Fruit fly (Drosophila melanogaster) whole organism, embryonic: Measurements from ENCODE around the gene CG31675.

Experiments used
- Abd-B ChIP-seq: fragments of 200-800 bp; sonication (Bioruptor generic); optimal IDR thresholded peaks from 2 replicates; lab custom pipeline; 2018; ENCODE audit warnings: missing biosample characterization, mild to moderate bottlenecking, missing genetic modification characterization, moderate library complexity
- Bgb ChIP-seq: fragments of 200-800 bp; sonication (Bioruptor generic); IDR thresholded peaks from 2 replicates; pipeline ENCODE4 v1.3.6; 2022; ENCODE audit warnings: missing biosample characterization, missing genetic modification characterization; ENCODE audit not compliant: partially characterized antibody
- Bteb2 ChIP-seq: fragments of 200-800 bp; sonication (Bioruptor generic); optimal IDR thresholded peaks from 2 replicates; lab custom pipeline; 2016; ENCODE audit warnings: missing biosample characterization, missing genetic modification characterization
- CG11247 ChIP-seq: fragments of 200-800 bp; sonication (Bioruptor generic); IDR thresholded peaks from 2 replicates; pipeline ENCODE4 v1.3.6; 2022; ENCODE audit warnings: missing biosample characterization, missing genetic modification characterization
- CG11696 ChIP-seq: fragments of 200-800 bp; sonication (Bioruptor generic); IDR thresholded peaks from 2 replicates; pipeline ENCODE4 v1.3.6; 2022; ENCODE audit warnings: missing biosample characterization, missing genetic modification characterization
- CG12219 ChIP-seq: fragments of 200-800 bp; sonication (Bioruptor generic); optimal IDR thresholded peaks from 3 replicates; lab custom pipeline; 2018; ENCODE audit warnings: missing biosample characterization, mild to moderate bottlenecking, missing genetic modification characterization
- CG13123 ChIP-seq: fragments of 200-800 bp; sonication (Bioruptor generic); optimal IDR thresholded peaks from 2 replicates; lab custom pipeline; 2016; ENCODE audit warnings: missing biosample characterization, missing genetic modification characterization
- CG13296 ChIP-seq: fragments of 200-800 bp; sonication (Bioruptor generic); optimal IDR thresholded peaks from 3 replicates; lab custom pipeline; 2018; ENCODE audit warnings: missing biosample characterization, mild to moderate bottlenecking, missing genetic modification characterization
- CG13424 ChIP-seq: fragments of 200-800 bp; sonication (Bioruptor generic); optimal IDR thresholded peaks from 2 replicates; lab custom pipeline; 2019; ENCODE audit warnings: missing biosample characterization, mild to moderate bottlenecking, missing genetic modification characterization, moderate library complexity
- CG14050 ChIP-seq: fragments of 200-800 bp; sonication (Bioruptor generic); IDR thresholded peaks from 3 replicates; pipeline ENCODE4 v1.3.6; 2022; ENCODE audit warnings: missing biosample characterization, missing genetic modification characterization
- CG15601 ChIP-seq: fragments of 200-800 bp; sonication (Bioruptor generic); optimal IDR thresholded peaks from 3 replicates; lab custom pipeline; 2019; ENCODE audit warnings: missing biosample characterization, mild to moderate bottlenecking, missing genetic modification characterization, moderate library complexity
- CG1603 ChIP-seq: fragments of 200-800 bp; sonication (Bioruptor generic); optimal IDR thresholded peaks from 2 replicates; lab custom pipeline; 2019; ENCODE audit warnings: missing biosample characterization, mild to moderate bottlenecking, missing genetic modification characterization, moderate library complexity
- CG1647 ChIP-seq: fragments of 200-800 bp; sonication (Bioruptor generic); optimal IDR thresholded peaks from 3 replicates; lab custom pipeline; 2016; ENCODE audit warnings: missing biosample characterization, missing genetic modification characterization
- CG17359 ChIP-seq: fragments of 200-800 bp; sonication (Bioruptor generic); optimal IDR thresholded peaks from 3 replicates; lab custom pipeline; 2018; ENCODE audit warnings: missing biosample characterization, mild to moderate bottlenecking, missing genetic modification characterization, moderate library complexity
- CG17568 ChIP-seq: fragments of 200-800 bp; sonication (Bioruptor generic); optimal IDR thresholded peaks from 2 replicates; lab custom pipeline; 2018; ENCODE audit warnings: missing biosample characterization, mild to moderate bottlenecking, missing genetic modification characterization, moderate library complexity
- CG2129 ChIP-seq: fragments of 200-800 bp; sonication (Bioruptor generic); IDR thresholded peaks from 2 replicates; pipeline ENCODE4 v1.3.6; 2022; ENCODE audit warnings: missing biosample characterization, missing genetic modification characterization; ENCODE audit not compliant: partially characterized antibody
- CG2712 ChIP-seq: fragments of 200-800 bp; optimal IDR thresholded peaks from 3 replicates; lab custom pipeline; 2019; ENCODE audit warnings: missing biosample characterization, mild to moderate bottlenecking, missing genetic modification characterization, moderate library complexity
- CG3065 ChIP-seq: fragments of 200-800 bp; sonication (Bioruptor generic); optimal IDR thresholded peaks from 2 replicates; lab custom pipeline; 2016; ENCODE audit warnings: missing biosample characterization, missing genetic modification characterization
- CG31388 ChIP-seq: fragments of 200-800 bp; sonication (Bioruptor generic); optimal IDR thresholded peaks from 2 replicates; lab custom pipeline; 2016; ENCODE audit warnings: missing biosample characterization, missing genetic modification characterization
- CG4282 ChIP-seq: fragments of 200-800 bp; sonication (Bioruptor generic); optimal IDR thresholded peaks from 2 replicates; lab custom pipeline; 2016; ENCODE audit warnings: missing biosample characterization, missing genetic modification characterization
- CG6254 ChIP-seq: fragments of 200-800 bp; sonication (Bioruptor generic); optimal IDR thresholded peaks from 3 replicates; lab custom pipeline; 2017; ENCODE audit warnings: mild to moderate bottlenecking, missing biosample characterization, missing genetic modification reagents, missing genetic modification characterization
- CG7271 ChIP-seq: fragments of 200-800 bp; sonication (Bioruptor generic); optimal IDR thresholded peaks from 2 replicates; lab custom pipeline; 2018; ENCODE audit warnings: missing biosample characterization, mild to moderate bottlenecking, missing genetic modification characterization, moderate library complexity
- CG7839 ChIP-seq: fragments of 200-800 bp; sonication (Bioruptor generic); optimal IDR thresholded peaks from 3 replicates; lab custom pipeline; 2018; ENCODE audit warnings: missing biosample characterization, mild to moderate bottlenecking, missing genetic modification characterization, moderate library complexity
- CG9932 ChIP-seq: fragments of 200-800 bp; sonication (Bioruptor generic); IDR thresholded peaks from 2 replicates; pipeline ENCODE4 v1.3.6; 2022; ENCODE audit warnings: missing biosample characterization, missing genetic modification characterization
- Dfd ChIP-seq, 2 experiments: fragments of >200 bp; optimal IDR thresholded peaks; 2 replicates each; lab custom pipeline; 2017; ENCODE audit warnings: missing biosample characterization in 2 of 2, missing genetic modification characterization in 2 of 2
- Elba2 ChIP-seq: fragments of 200-800 bp; sonication (Bioruptor generic); optimal IDR thresholded peaks from 3 replicates; lab custom pipeline; 2016; ENCODE audit warnings: missing biosample characterization, missing genetic modification characterization
- HLH54F ChIP-seq: fragments of 200-800 bp; sonication (Bioruptor generic); optimal IDR thresholded peaks from 3 replicates; lab custom pipeline; 2016; ENCODE audit warnings: missing biosample characterization, missing genetic modification characterization
- Lim3 ChIP-seq: fragments of 200-800 bp; sonication (Bioruptor generic); IDR thresholded peaks from 2 replicates; pipeline ENCODE4 v1.3.6; 2022; ENCODE audit warnings: missing biosample characterization, missing genetic modification characterization
- Lpt ChIP-seq: fragments of >200 bp; optimal IDR thresholded peaks from 2 replicates; lab custom pipeline; 2018; ENCODE audit warnings: missing biosample characterization, missing genetic modification characterization
- Med ChIP-seq: fragments of 200-800 bp; sonication (Bioruptor generic); peaks from one replicate; lab custom pipeline; 2016; ENCODE audit warnings: missing biosample characterization, missing genetic modification characterization, mild to moderate bottlenecking, inconsistent platforms, moderate library complexity
- NC2α ChIP-seq: fragments of 200-800 bp; sonication (Bioruptor generic); optimal IDR thresholded peaks from 2 replicates; lab custom pipeline; 2016; ENCODE audit warnings: missing biosample characterization, missing genetic modification characterization
- Neu2 ChIP-seq: fragments of 200-800 bp; sonication (Bioruptor generic); optimal IDR thresholded peaks from 3 replicates; lab custom pipeline; 2016; ENCODE audit warnings: missing biosample characterization, missing genetic modification characterization, borderline replicate concordance
- Nf-YC ChIP-seq: fragments of 200-800 bp; optimal IDR thresholded peaks from 3 replicates; lab custom pipeline; 2019; ENCODE audit warnings: missing biosample characterization, mild to moderate bottlenecking, missing genetic modification characterization, moderate library complexity
- bsh ChIP-seq, 2 experiments: fragments of 200-800 bp; sonication (Bioruptor generic); optimal IDR thresholded peaks; 2 replicates each; lab custom pipeline; 2017 to 2018; ENCODE audit warnings: mild to moderate bottlenecking in 2 of 2, missing biosample characterization in 2 of 2, missing genetic modification characterization in 2 of 2, moderate library complexity in 1 of 2
- chm ChIP-seq: fragments of 200-800 bp; sonication (Bioruptor generic); IDR thresholded peaks from 2 replicates; pipeline ENCODE4 v1.3.6; 2022; ENCODE audit warnings: missing biosample characterization, missing genetic modification characterization
- da ChIP-seq: fragments of 200-800 bp; sonication (Bioruptor generic); optimal IDR thresholded peaks from 2 replicates; lab custom pipeline; 2016; ENCODE audit warnings: missing biosample characterization, missing genetic modification characterization
- ewg ChIP-seq: fragments of 200-800 bp; sonication (Bioruptor generic); optimal IDR thresholded peaks from 3 replicates; lab custom pipeline; 2017; ENCODE audit warnings: mild to moderate bottlenecking, missing biosample characterization, missing genetic modification reagents, missing genetic modification characterization
- fd96Cb ChIP-seq: fragments of 200-800 bp; sonication (Bioruptor generic); optimal IDR thresholded peaks from 2 replicates; lab custom pipeline; 2018; ENCODE audit warnings: missing biosample characterization, mild to moderate bottlenecking, missing genetic modification characterization, moderate library complexity
- gfzf ChIP-seq: fragments of 200-800 bp; sonication (Bioruptor generic); optimal IDR thresholded peaks from 2 replicates; lab custom pipeline; 2016; ENCODE audit warnings: missing biosample characterization, mild to moderate bottlenecking, missing genetic modification characterization, moderate library complexity
- h ChIP-seq: fragments of >200 bp; optimal IDR thresholded peaks from 2 replicates; lab custom pipeline; 2017
- insv ChIP-seq, 2 experiments: fragments of 200-800 bp; sonication (Bioruptor generic); optimal IDR thresholded peaks; 3 replicates each; lab custom pipeline; 2016 to 2018; ENCODE audit warnings: missing biosample characterization in 2 of 2, missing genetic modification characterization in 2 of 2
- kni ChIP-seq: fragments of 200-800 bp; sonication (Bioruptor generic); optimal IDR thresholded peaks from 3 replicates; lab custom pipeline; 2017; ENCODE audit warnings: mild to moderate bottlenecking, missing biosample characterization, missing genetic modification reagents, missing genetic modification characterization
- nerfin-1 ChIP-seq: fragments of 200-800 bp; sonication (Bioruptor generic); optimal IDR thresholded peaks from 3 replicates; lab custom pipeline; 2019; ENCODE audit warnings: missing biosample characterization, mild to moderate bottlenecking, missing genetic modification characterization, moderate library complexity
- pfk ChIP-seq: fragments of 200-800 bp; sonication (Bioruptor generic); optimal IDR thresholded peaks from 2 replicates; lab custom pipeline; 2018; ENCODE audit warnings: missing biosample characterization, mild to moderate bottlenecking, missing genetic modification characterization, moderate library complexity
- phol ChIP-seq: fragments of 200-800 bp; sonication (Bioruptor generic); optimal IDR thresholded peaks from 3 replicates; lab custom pipeline; 2018; ENCODE audit warnings: missing biosample characterization, mild to moderate bottlenecking, missing genetic modification characterization, moderate library complexity
- pzg ChIP-seq: fragments of 200-800 bp; sonication (Bioruptor generic); optimal IDR thresholded peaks from 3 replicates; lab custom pipeline; 2018; ENCODE audit warnings: missing biosample characterization, mild to moderate bottlenecking, missing genetic modification characterization, moderate library complexity
- scrt ChIP-seq: fragments of 200-800 bp; sonication (Bioruptor generic); optimal IDR thresholded peaks from 2 replicates; lab custom pipeline; 2018; ENCODE audit warnings: missing biosample characterization, mild to moderate bottlenecking, missing genetic modification characterization, moderate library complexity
- sens-2 ChIP-seq: fragments of 200-800 bp; sonication (Bioruptor generic); IDR thresholded peaks from 2 replicates; pipeline ENCODE4 v1.3.6; 2022; ENCODE audit warnings: missing biosample characterization, missing genetic modification characterization
- tgo ChIP-seq: fragments of 200-800 bp; sonication (Bioruptor generic); IDR thresholded peaks from 3 replicates; pipeline ENCODE4 v1.3.6; 2022; ENCODE audit warnings: missing biosample characterization, missing genetic modification characterization
- tup ChIP-seq: fragments of 200-800 bp; sonication (Bioruptor generic); optimal IDR thresholded peaks from 2 replicates; lab custom pipeline; 2016; ENCODE audit warnings: missing biosample characterization, mild to moderate bottlenecking, missing genetic modification characterization, moderate library complexity
- twi ChIP-seq: fragments of 200-800 bp; optimal IDR thresholded peaks from 2 replicates; lab custom pipeline; 2019; ENCODE audit warnings: missing biosample characterization, mild to moderate bottlenecking, missing genetic modification characterization, moderate library complexity

CG31675 gene

dm6 chr2L:20831060-20831459 lies 36.5 kb upstream of the CG31675 start, which contains the start of gene CG31674 (continued):
- TF ChIP-seq Bgb (GFP tag; lab: Robert Waterston, UW) (no peak; the same call in 1 of the 2 replicates), CG15601 (tag; lab: Kevin White, UChicago) (peak; percentile 6), gfzf (GFP tag; lab: Kevin White, UChicago) (no peak), tgo (no peak), ewg (no peak), Neu2 (GFP tag; lab: Kevin White, UChicago) (no peak), chm (GFP tag; lab: Robert Waterston, UW) (no peak; the same call in 1 of the 2 replicates), CG9932 (GFP tag; lab: Robert Waterston, UW) (no peak), phol (tag; lab: Kevin White, UChicago) (no peak), pzg (GFP tag; lab: Kevin White, UChicago) (no peak), da (no peak), CG13424 (tag; lab: Kevin White, UChicago) (no peak), sens-2 (GFP tag; lab: Robert Waterston, UW) (no peak), CG7271 (tag; lab: Kevin White, UChicago) (no peak), CG13123 (GFP tag; lab: Kevin White, UChicago) (no peak), h (lab: Kevin White, UChicago) (no peak), CG3065 (GFP tag; lab: Kevin White, UChicago) (no peak), Dfd (GFP tag; optimal IDR thresholded peaks at IDR 0.05; lab: Kevin White, UChicago) (no peak), kni (GFP tag; lab: Kevin White, UChicago) (no peak), bsh (GFP tag; optimal IDR thresholded peaks at IDR 0.05; lab: Kevin White, UChicago) (no peak), CG11696 (GFP tag; lab: Robert Waterston, UW) (peak; percentile 33; the same call in 1 of the 2 replicates), HLH54F (GFP tag; lab: Kevin White, UChicago) (no peak), scrt (GFP tag; lab: Kevin White, UChicago) (no peak), CG1647 (no peak), Lim3 (GFP tag; lab: Robert Waterston, UW) (no peak), Abd-B (GFP tag; lab: Kevin White, UChicago) (no peak), pfk (no peak), Nf-YC (peak; percentile 31), CG11247 (GFP tag; lab: Robert Waterston, UW) (no peak), Elba2 (GFP tag; lab: Kevin White, UChicago) (no peak), CG2712 (no peak), twi (tag; lab: Kevin White, UChicago) (no peak), CG31388 (GFP tag; lab: Kevin White, UChicago) (no peak), nerfin-1 (tag; lab: Kevin White, UChicago) (no peak), fd96Cb (tag; lab: Kevin White, UChicago) (no peak), tup (no peak), NC2α (GFP tag; lab: Kevin White, UChicago) (no peak), insv (GFP tag; optimal IDR thresholded peaks at IDR 0.05; lab: Kevin White, UChicago) (no peak), Med (GFP tag; lab: Kevin White, UChicago) (peak; percentile 90), CG17568 (GFP tag; lab: Kevin White, UChicago) (peak; percentile 1), CG12219 (GFP tag; lab: Kevin White, UChicago) (no peak), CG7839 (peak; percentile 20), CG14050 (GFP tag; lab: Robert Waterston, UW) (no peak), Lpt (GFP tag; lab: Kevin White, UChicago) (no peak), CG6254 (GFP tag; lab: Kevin White, UChicago) (no peak), CG4282 (no peak), CG1603 (tag; lab: Kevin White, UChicago) (no peak), Bteb2 (no peak), CG13296 (GFP tag; lab: Kevin White, UChicago) (peak; percentile 61), CG2129 (GFP tag; lab: Robert Waterston, UW) (no peak), CG17359 (peak; percentile 20)
